Fruit fly (Drosophila melanogaster): ENCODE data around the gene Sf3b5.

Sf3b5 gene

DNA sequence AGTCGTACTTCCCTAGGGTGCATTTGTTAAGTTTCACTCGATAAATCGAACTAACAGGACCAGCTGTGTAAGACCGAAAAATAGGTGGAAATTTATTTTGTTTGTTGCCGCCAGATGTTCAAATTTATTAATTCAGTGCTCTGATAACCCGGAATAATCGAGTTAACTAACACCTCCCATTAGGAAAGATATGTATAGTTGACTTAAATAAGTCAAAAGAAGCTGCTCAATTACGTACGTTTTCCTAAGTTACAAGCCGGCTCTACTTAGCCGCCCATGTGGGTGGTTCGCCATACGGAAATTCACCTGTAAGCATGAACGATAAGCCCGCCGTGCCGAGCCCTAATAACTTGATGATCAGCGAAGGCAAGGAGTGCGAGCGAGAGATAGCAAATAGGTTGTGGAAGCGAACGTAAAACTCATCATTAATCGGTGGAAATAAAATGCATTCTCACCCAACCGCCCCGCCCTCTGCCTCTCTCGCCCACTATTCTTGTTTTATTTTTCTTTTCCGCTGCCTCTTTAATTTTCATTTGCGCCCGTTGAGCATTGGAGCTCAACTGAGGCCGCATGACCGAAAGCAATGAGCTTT is 38.8 kb upstream of the Sf3b5 start (continued):
- no peak for TF ChIP-seq CG17361 (GFP tag; IDR thresholded peaks at IDR 0.05)
- no peak for TF ChIP-seq NC2β (GFP tag; optimal IDR thresholded peaks at IDR 0.05)
- no peak for TF ChIP-seq sd (tag; optimal IDR thresholded peaks at IDR 0.05)
- TF ChIP-seq caup (GFP tag; optimal IDR thresholded peaks at IDR 0.05; ENCODE audit: severe bottlenecking), result no peak
- no peak for TF ChIP-seq H2.0 (GFP tag; IDR thresholded peaks at IDR 0.05)
- TF ChIP-seq pita (GFP tag; optimal IDR thresholded peaks at IDR 0.05), result no peak
- TF ChIP-seq CG34224 (GFP tag; IDR thresholded peaks at IDR 0.05; ENCODE audit: partially characterized antibody), result no peak
- TF ChIP-seq zf30C (GFP tag; optimal IDR thresholded peaks at IDR 0.05), result no peak
- TF ChIP-seq ap (GFP tag; IDR thresholded peaks at IDR 0.05), result no peak
- no peak for TF ChIP-seq CG2129 (GFP tag; IDR thresholded peaks at IDR 0.05; ENCODE audit: partially characterized antibody)
- TF ChIP-seq CG10431 (GFP tag; optimal IDR thresholded peaks at IDR 0.05), result peak; percentile 4
- peak; percentile 8 for TF ChIP-seq CG16863 (GFP tag; optimal IDR thresholded peaks at IDR 0.05)
- no peak for TF ChIP-seq otp (GFP tag; IDR thresholded peaks at IDR 0.05)
- TF ChIP-seq sna (GFP tag; IDR thresholded peaks at IDR 0.05; ENCODE audit: partially characterized antibody), result no peak
- no peak for TF ChIP-seq dimm (GFP tag; IDR thresholded peaks at IDR 0.05)
- no peak for TF ChIP-seq sens-2 (GFP tag; IDR thresholded peaks at IDR 0.05)
- no peak for TF ChIP-seq Atf6 (GFP tag; IDR thresholded peaks at IDR 0.05)
- no peak for TF ChIP-seq disco-r (GFP tag; optimal IDR thresholded peaks at IDR 0.05)
- TF ChIP-seq CG17328 (GFP tag; IDR thresholded peaks at IDR 0.05), result no peak
- TF ChIP-seq Eip74EF (GFP tag; optimal IDR thresholded peaks at IDR 0.05), result peak in 1 of 2 experiments; percentile 7
- TF ChIP-seq crol (GFP tag; IDR thresholded peaks at IDR 0.05), result no peak
- TF ChIP-seq CG4328 (GFP tag; optimal IDR thresholded peaks at IDR 0.05), result no peak
- no peak for TF ChIP-seq YL-1 (GFP tag; optimal IDR thresholded peaks at IDR 0.05)
- TF ChIP-seq CG14014 (GFP tag; IDR thresholded peaks at IDR 0.05), result no peak
- no peak for TF ChIP-seq Kr (GFP tag; optimal IDR thresholded peaks at IDR 0.05)
- TF ChIP-seq CG14050 (GFP tag; IDR thresholded peaks at IDR 0.05), result no peak
- TF ChIP-seq sima (GFP tag; optimal IDR thresholded peaks at IDR 0.05), result no peak
- TF ChIP-seq CG7987 (GFP tag; optimal IDR thresholded peaks at IDR 0.05), result no peak
- no peak for TF ChIP-seq dan (GFP tag; IDR thresholded peaks at IDR 0.05)
- no peak for TF ChIP-seq ac (GFP tag; optimal IDR thresholded peaks at IDR 0.05)
- no peak for TF ChIP-seq dmrt11E (tag; optimal IDR thresholded peaks at IDR 0.05)
- no peak for TF ChIP-seq CG15514 (GFP tag; optimal IDR thresholded peaks at IDR 0.05)
- peak; percentile 27 for TF ChIP-seq CG12219 (GFP tag; optimal IDR thresholded peaks at IDR 0.05)
- TF ChIP-seq fd3F (GFP tag; optimal IDR thresholded peaks at IDR 0.05), result peak; percentile 26
- TF ChIP-seq ken (GFP tag; IDR thresholded peaks at IDR 0.05), result no peak
- no peak for TF ChIP-seq Opbp (GFP tag; IDR thresholded peaks at IDR 0.05; ENCODE audit: partially characterized antibody)
- TF ChIP-seq sob (GFP tag; IDR thresholded peaks at IDR 0.05), result no peak
- no peak for TF ChIP-seq CG31388 (GFP tag; optimal IDR thresholded peaks at IDR 0.05)
- no peak for TF ChIP-seq CG10321 (GFP tag; IDR thresholded peaks at IDR 0.05)
- TF ChIP-seq NfI (GFP tag; optimal IDR thresholded peaks at IDR 0.05), result peak; percentile 60
- no peak for TF ChIP-seq jigr1 (GFP tag; IDR thresholded peaks at IDR 0.05)
- no peak for TF ChIP-seq ato (GFP tag; IDR thresholded peaks at IDR 0.05; ENCODE audit: partially characterized antibody)
- no peak for TF ChIP-seq CG4617 (GFP tag; optimal IDR thresholded peaks at IDR 0.05; ENCODE audit: borderline replicate concordance)
- TF ChIP-seq cwo (GFP tag; optimal IDR thresholded peaks at IDR 0.05), result peak; percentile 38
- no peak for TF ChIP-seq CG17829 (tag; optimal IDR thresholded peaks at IDR 0.05)
- no peak for TF ChIP-seq nau (GFP tag; optimal IDR thresholded peaks at IDR 0.05)
- TF ChIP-seq lilli (GFP tag; optimal IDR thresholded peaks at IDR 0.05), result peak; percentile 35
- peak; percentile 24 for TF ChIP-seq jing (GFP tag; optimal IDR thresholded peaks at IDR 0.05)
- no peak for TF ChIP-seq pfk (GFP tag; optimal IDR thresholded peaks at IDR 0.05)
- no peak for TF ChIP-seq gro (GFP tag; optimal IDR thresholded peaks at IDR 0.05)

Measured in whole organism, embryonic.